Fruit fly (Drosophila melanogaster) whole organism, prepupa: ENCODE measurements around the gene CG31538.

Experiments used
- CG10631 ChIP-seq: fragments of 200-800 bp; sonication (Bioruptor generic); optimal IDR thresholded peaks from 2 replicates; lab custom pipeline; 2016; ENCODE audit warnings: missing biosample characterization, missing genetic modification characterization
- CG10669 ChIP-seq: fragments of 200-800 bp; sonication (Bioruptor generic); optimal IDR thresholded peaks from 3 replicates; lab custom pipeline; 2018; ENCODE audit warnings: missing biosample characterization, mild to moderate bottlenecking, missing genetic modification characterization, moderate library complexity
- CG11294 ChIP-seq: fragments of 200-800 bp; sonication (Bioruptor generic); IDR thresholded peaks from 2 replicates; pipeline ENCODE4 v1.3.6; 2022; ENCODE audit warnings: missing biosample characterization, missing genetic modification characterization
- CG11902 ChIP-seq: fragments of 200-800 bp; sonication (Bioruptor generic); optimal IDR thresholded peaks from 3 replicates; lab custom pipeline; 2016; ENCODE audit warnings: missing biosample characterization, missing genetic modification characterization
- CG15336 ChIP-seq: fragments of 200-800 bp; sonication (Bioruptor generic); IDR thresholded peaks from 2 replicates; pipeline ENCODE4 v1.3.6; 2022; ENCODE audit warnings: missing biosample characterization, missing genetic modification characterization
- CG1621 ChIP-seq: fragments of 200-800 bp; sonication (Bioruptor generic); optimal IDR thresholded peaks from 3 replicates; lab custom pipeline; 2018; ENCODE audit warnings: missing biosample characterization, mild to moderate bottlenecking, missing genetic modification characterization
- CG3032 ChIP-seq: fragments of 200-800 bp; optimal IDR thresholded peaks from 2 replicates; lab custom pipeline; 2019; ENCODE audit warnings: missing biosample characterization, mild to moderate bottlenecking, missing genetic modification characterization, moderate library complexity
- CG32006 ChIP-seq: fragments of 200-800 bp; sonication (Bioruptor generic); optimal IDR thresholded peaks from 3 replicates; lab custom pipeline; 2017; ENCODE audit warnings: missing biosample characterization, mild to moderate bottlenecking, missing genetic modification characterization
- CG34406 ChIP-seq: fragments of 200-800 bp; sonication (Bioruptor generic); optimal IDR thresholded peaks from 3 replicates; lab custom pipeline; 2016; ENCODE audit warnings: missing biosample characterization, missing genetic modification characterization
- CG3919 ChIP-seq: fragments of 200-800 bp; sonication (Bioruptor generic); optimal IDR thresholded peaks from 3 replicates; lab custom pipeline; 2016; ENCODE audit warnings: missing biosample characterization, missing genetic modification characterization
- CG4318 ChIP-seq: fragments of 200-800 bp; sonication (Bioruptor generic); optimal IDR thresholded peaks from 3 replicates; lab custom pipeline; 2017; ENCODE audit warnings: missing biosample characterization, mild to moderate bottlenecking, missing genetic modification characterization
- CG6163 ChIP-seq: fragments of 200-800 bp; sonication (Bioruptor generic); IDR thresholded peaks from 3 replicates; pipeline ENCODE4 v1.3.6; 2022; ENCODE audit warnings: missing biosample characterization, missing genetic modification characterization
- CG6276 ChIP-seq: fragments of 200-800 bp; sonication (Bioruptor generic); optimal IDR thresholded peaks from 2 replicates; lab custom pipeline; 2017; ENCODE audit warnings: missing biosample characterization, mild to moderate bottlenecking, missing genetic modification characterization
- CG6792 ChIP-seq: fragments of 200-800 bp; sonication (Bioruptor generic); optimal IDR thresholded peaks from 3 replicates; lab custom pipeline; 2016; ENCODE audit warnings: missing biosample characterization, missing genetic modification characterization
- CG6854 ChIP-seq: fragments of 200-800 bp; sonication (Bioruptor generic); optimal IDR thresholded peaks from 2 replicates; lab custom pipeline; 2017; ENCODE audit warnings: missing biosample characterization, mild to moderate bottlenecking, missing genetic modification characterization
- CG7368 ChIP-seq: fragments of 200-800 bp; sonication (Bioruptor generic); optimal IDR thresholded peaks from 3 replicates; lab custom pipeline; 2016; ENCODE audit warnings: missing biosample characterization, missing genetic modification characterization
- CG8119 ChIP-seq: fragments of 200-800 bp; sonication (Bioruptor generic); IDR thresholded peaks from 3 replicates; pipeline ENCODE4 v1.3.6; 2022; ENCODE audit warnings: missing biosample characterization, missing genetic modification characterization
- CG8319 ChIP-seq: fragments of 200-800 bp; sonication (Bioruptor generic); optimal IDR thresholded peaks from 3 replicates; lab custom pipeline; 2016; ENCODE audit warnings: missing biosample characterization, missing genetic modification characterization
- CG9139 ChIP-seq: fragments of 200-800 bp; sonication (Bioruptor generic); optimal IDR thresholded peaks from 3 replicates; lab custom pipeline; 2017; ENCODE audit warnings: missing biosample characterization, mild to moderate bottlenecking, missing genetic modification characterization
- Eip75B ChIP-seq: fragments of 200-800 bp; sonication (Bioruptor generic); optimal IDR thresholded peaks from 3 replicates; lab custom pipeline; 2016; ENCODE audit warnings: missing biosample characterization, missing genetic modification characterization
- Eip78C ChIP-seq: fragments of 200-800 bp; sonication (Bioruptor generic); peaks from one replicate; lab custom pipeline; 2016; ENCODE audit warnings: missing biosample characterization, missing genetic modification characterization
- Eip93F ChIP-seq: fragments of 200-800 bp; sonication (Bioruptor generic); optimal IDR thresholded peaks from 2 replicates; lab custom pipeline; 2016; ENCODE audit warnings: missing biosample characterization, mild to moderate bottlenecking, missing genetic modification characterization
- Ets21C ChIP-seq: fragments of 200-800 bp; sonication (Bioruptor generic); optimal IDR thresholded peaks from 3 replicates; lab custom pipeline; 2016; ENCODE audit warnings: missing biosample characterization, missing genetic modification characterization
- Ets96B ChIP-seq: fragments of 200-800 bp; optimal IDR thresholded peaks from 2 replicates; lab custom pipeline; 2019; ENCODE audit warnings: missing biosample characterization, mild to moderate bottlenecking, missing genetic modification characterization, moderate library complexity
- Gug ChIP-seq: fragments of 200-800 bp; sonication (Bioruptor generic); IDR thresholded peaks from 2 replicates; pipeline ENCODE4 v1.3.6; 2022; ENCODE audit warnings: missing biosample characterization, missing genetic modification characterization
- Hr39 ChIP-seq: fragments of 200-800 bp; sonication (Bioruptor generic); optimal IDR thresholded peaks from 2 replicates; lab custom pipeline; 2016; ENCODE audit warnings: missing biosample characterization, missing genetic modification characterization
- Hr4 ChIP-seq: fragments of 200-800 bp; sonication (Bioruptor generic); optimal IDR thresholded peaks from 3 replicates; lab custom pipeline; 2016; ENCODE audit warnings: missing biosample characterization, missing genetic modification characterization
- Lpt ChIP-seq: fragments of 200-800 bp; sonication (Bioruptor generic); optimal IDR thresholded peaks from 3 replicates; lab custom pipeline; 2016; ENCODE audit warnings: missing biosample characterization, missing genetic modification characterization
- Met ChIP-seq: fragments of 200-800 bp; sonication (Bioruptor generic); optimal IDR thresholded peaks from 3 replicates; lab custom pipeline; 2016; ENCODE audit warnings: missing biosample characterization, missing genetic modification characterization
- Sox102F ChIP-seq: fragments of 200-800 bp; sonication (Bioruptor generic); optimal IDR thresholded peaks from 2 replicates; lab custom pipeline; 2016; ENCODE audit warnings: missing biosample characterization, mild to moderate bottlenecking, missing genetic modification characterization
- Sox14 ChIP-seq: fragments of 200-800 bp; sonication (Bioruptor generic); optimal IDR thresholded peaks from 3 replicates; lab custom pipeline; 2016; ENCODE audit warnings: missing biosample characterization, missing genetic modification characterization
- Sox15 ChIP-seq: fragments of 200-800 bp; sonication (Bioruptor generic); optimal IDR thresholded peaks from 3 replicates; lab custom pipeline; 2016; ENCODE audit warnings: missing biosample characterization, missing genetic modification characterization
- dac ChIP-seq: fragments of 200-800 bp; sonication (Bioruptor generic); optimal IDR thresholded peaks from 2 replicates; lab custom pipeline; 2017; ENCODE audit warnings: missing biosample characterization, mild to moderate bottlenecking, missing genetic modification characterization
- dsx ChIP-seq: fragments of 200-800 bp; optimal IDR thresholded peaks from 3 replicates; lab custom pipeline; 2019; ENCODE audit warnings: missing biosample characterization, mild to moderate bottlenecking, missing genetic modification characterization, moderate library complexity; ENCODE audit not compliant: poor library complexity, severe bottlenecking
- eg ChIP-seq: fragments of 200-800 bp; sonication (Bioruptor generic); IDR thresholded peaks from 3 replicates; pipeline ENCODE4 v1.3.6; 2022; ENCODE audit warnings: missing biosample characterization, missing genetic modification characterization
- fd59A ChIP-seq: fragments of 200-800 bp; sonication (Bioruptor generic); optimal IDR thresholded peaks from 2 replicates; lab custom pipeline; 2017; ENCODE audit warnings: missing biosample characterization, mild to moderate bottlenecking, missing genetic modification characterization, missing genetic modification reagents
- lz ChIP-seq: fragments of 200-800 bp; sonication (Bioruptor generic); optimal IDR thresholded peaks from 3 replicates; lab custom pipeline; 2016; ENCODE audit warnings: missing biosample characterization, missing genetic modification characterization
- net ChIP-seq: fragments of 200-800 bp; sonication (Bioruptor generic); optimal IDR thresholded peaks from 3 replicates; lab custom pipeline; 2016; ENCODE audit warnings: missing biosample characterization, missing genetic modification characterization
- spab ChIP-seq: fragments of 200-800 bp; sonication (Bioruptor generic); optimal IDR thresholded peaks from 2 replicates; lab custom pipeline; 2017; ENCODE audit warnings: missing biosample characterization, mild to moderate bottlenecking, missing genetic modification characterization, missing genetic modification reagents
- ss ChIP-seq, 2 experiments: fragments of 200-800 bp; sonication (Bioruptor generic); optimal IDR thresholded peaks; 2 replicates in 1 of 2; 3 replicates in 1 of 2; lab custom pipeline; 2017 to 2018; ENCODE audit warnings: mild to moderate bottlenecking in 2 of 2, missing biosample characterization in 2 of 2, missing genetic modification characterization in 2 of 2, moderate library complexity in 1 of 2
- svp ChIP-seq: fragments of 200-800 bp; sonication (Bioruptor generic); peaks from one replicate; lab custom pipeline; 2016; ENCODE audit warnings: missing biosample characterization, missing genetic modification characterization
- topi ChIP-seq: fragments of 200-800 bp; sonication (Bioruptor generic); optimal IDR thresholded peaks from 3 replicates; lab custom pipeline; 2016; ENCODE audit warnings: missing biosample characterization, missing genetic modification characterization
- vri ChIP-seq: fragments of 200-800 bp; sonication (Bioruptor generic); optimal IDR thresholded peaks from 3 replicates; lab custom pipeline; 2016; ENCODE audit warnings: missing biosample characterization, mild to moderate bottlenecking, missing genetic modification characterization

Gene CG31538

DNA sequence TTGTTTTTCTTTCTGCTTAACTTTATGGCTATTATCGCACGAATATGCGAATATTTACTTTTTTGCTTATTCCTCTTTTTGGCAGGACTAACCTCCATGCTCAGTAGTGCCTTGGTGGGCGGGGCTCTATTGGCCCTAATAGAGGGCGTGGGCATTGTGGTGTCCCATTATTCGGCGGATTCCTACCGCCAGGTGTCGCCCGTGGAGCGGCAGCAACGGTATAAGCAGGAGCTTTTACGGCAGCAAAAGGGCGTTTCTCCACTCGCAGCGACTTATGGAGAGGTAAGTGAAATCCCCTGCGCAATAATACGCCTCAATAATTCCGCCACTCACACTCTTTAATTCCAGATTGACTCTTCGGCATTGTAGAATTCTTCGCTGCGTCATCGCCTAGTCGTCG lies 23.0 kb upstream of the CG31538 start:
- TF ChIP-seq CG3919 (GFP tag; lab: Kevin White, UChicago) (peak; percentile 33), CG6276 (no peak), CG7368 (peak; percentile 21), CG8319 (GFP tag; lab: Kevin White, UChicago) (no peak), Eip93F (GFP tag; lab: Kevin White, UChicago) (no peak), CG15336 (GFP tag; lab: Robert Waterston, UW) (no peak), topi (no peak), ss (GFP tag; optimal IDR thresholded peaks at IDR 0.05; lab: Kevin White, UChicago) (no peak), Hr4 (GFP tag; lab: Kevin White, UChicago) (no peak), net (GFP tag; lab: Kevin White, UChicago) (no peak), CG1621 (peak; percentile 0), svp (GFP tag; lab: Kevin White, UChicago) (peak; percentile 26), lz (GFP tag; lab: Kevin White, UChicago) (peak; percentile 19), CG4318 (GFP tag; lab: Kevin White, UChicago) (no peak), Eip78C (GFP tag; lab: Kevin White, UChicago) (peak; percentile 57), CG6854 (GFP tag; lab: Kevin White, UChicago) (peak; percentile 8), CG11294 (GFP tag; lab: Robert Waterston, UW) (no peak), CG6163 (GFP tag; lab: Robert Waterston, UW) (peak; percentile 39; the same call in 1 of the 3 replicates), Eip75B (GFP tag; lab: Kevin White, UChicago) (no peak), Met (GFP tag; lab: Kevin White, UChicago) (no peak)
- TF ChIP-seq, all 60 proteins: peak for 8

DNA sequence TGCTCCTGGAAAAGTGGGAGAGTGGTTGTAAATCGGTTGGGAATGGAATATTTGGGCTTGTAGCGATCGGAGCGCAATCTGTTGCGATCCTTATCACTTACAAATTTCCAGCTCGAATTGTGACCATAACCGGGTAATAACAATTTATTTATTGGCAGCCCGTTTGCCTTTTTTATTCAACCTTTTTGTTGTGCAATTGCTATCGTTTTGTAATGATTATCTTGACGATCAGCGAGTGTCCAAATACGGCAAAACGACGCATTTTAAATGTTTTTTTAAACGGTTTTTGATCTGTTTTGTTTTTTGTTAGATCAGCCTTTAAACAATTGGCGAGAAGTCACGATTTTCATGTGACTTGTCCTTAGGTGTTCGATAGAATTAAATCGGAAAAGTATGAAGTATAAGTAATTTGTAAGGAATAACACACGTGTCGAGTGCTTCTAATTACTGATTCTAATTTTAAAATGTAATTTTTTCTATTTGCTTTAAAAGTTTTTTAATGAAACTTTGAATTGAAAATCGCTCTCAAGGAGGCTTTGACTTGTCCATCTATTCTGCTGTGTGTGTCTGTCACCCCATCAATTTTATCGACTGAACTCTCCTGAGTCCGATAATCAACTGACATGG lies 22.0 kb upstream of the CG31538 start, which contains the start of gene Tim17b1:
Tim17b1 (plus strand) TSS at position 577 of the 627 bp plus-strand sequence.
- TF ChIP-seq CG9139 (no peak), Eip78C (GFP tag; lab: Kevin White, UChicago) (peak; percentile 47), vri (GFP tag; lab: Kevin White, UChicago) (peak; percentile 75)

DNA sequence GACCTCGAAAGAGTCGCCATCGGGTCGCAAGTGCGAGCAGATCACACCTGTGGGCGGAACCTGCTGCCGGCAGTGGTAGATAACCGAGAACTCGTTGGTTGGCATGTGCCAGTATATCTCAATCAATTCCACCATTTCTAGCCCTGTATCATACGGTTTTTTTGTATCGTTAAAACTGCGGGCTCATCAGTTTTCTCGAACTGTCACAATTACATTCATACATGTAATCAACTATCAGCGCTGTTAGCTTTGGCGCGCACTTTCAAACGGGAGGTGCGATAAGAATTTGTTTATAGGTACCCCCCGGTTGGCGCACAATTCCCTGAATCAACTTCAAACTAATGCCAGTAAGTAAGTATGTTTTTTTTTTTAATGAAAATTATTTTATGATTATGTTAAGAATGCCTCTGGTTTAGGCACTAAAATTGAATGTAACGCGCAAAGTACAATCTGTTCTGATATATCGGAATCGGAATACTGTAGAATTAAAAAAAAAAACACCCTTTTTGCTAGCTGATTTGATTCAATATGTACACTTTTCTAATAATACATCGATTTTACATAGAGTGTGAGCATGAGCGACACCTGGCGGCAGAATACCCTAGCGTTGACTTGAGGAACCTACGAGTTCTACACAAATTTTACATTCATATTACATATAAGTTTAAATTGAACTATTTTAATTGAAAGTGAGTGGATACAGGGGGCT lies 21.1 kb upstream of the CG31538 start:
- TF ChIP-seq dac (peak; percentile 6), CG8319 (GFP tag; lab: Kevin White, UChicago) (no peak), CG6792 (GFP tag; lab: Kevin White, UChicago) (peak; percentile 22), CG3919 (GFP tag; lab: Kevin White, UChicago) (no peak), CG11902 (GFP tag; lab: Kevin White, UChicago) (peak; percentile 6), Hr4 (GFP tag; lab: Kevin White, UChicago) (peak; percentile 33), CG34406 (GFP tag; lab: Kevin White, UChicago) (no peak), CG3032 (no peak), spab (GFP tag; lab: Kevin White, UChicago) (no peak), CG9139 (no peak), dsx (GFP tag; lab: Kevin White, UChicago) (no peak), CG8119 (GFP tag; lab: Robert Waterston, UW) (no peak), lz (GFP tag; lab: Kevin White, UChicago) (peak; percentile 48), Gug (GFP tag; lab: Robert Waterston, UW) (no peak), CG11294 (GFP tag; lab: Robert Waterston, UW) (no peak), Sox14 (GFP tag; lab: Kevin White, UChicago) (peak; percentile 46), Lpt (GFP tag; lab: Kevin White, UChicago) (no peak), fd59A (GFP tag; lab: Kevin White, UChicago) (no peak), CG6854 (GFP tag; lab: Kevin White, UChicago) (no peak), topi (peak; percentile 42), Hr39 (GFP tag; lab: Kevin White, UChicago) (peak; percentile 61), Ets21C (GFP tag; lab: Kevin White, UChicago) (peak; percentile 34), CG10631 (peak; percentile 48), Sox102F (GFP tag; lab: Kevin White, UChicago) (no peak), CG10669 (GFP tag; lab: Kevin White, UChicago) (no peak), CG4318 (GFP tag; lab: Kevin White, UChicago) (no peak), CG6163 (GFP tag; lab: Robert Waterston, UW) (no peak; the same call in 2 of the 3 replicates), Met (GFP tag; lab: Kevin White, UChicago) (no peak), svp (GFP tag; lab: Kevin White, UChicago) (peak; percentile 11), net (GFP tag; lab: Kevin White, UChicago) (no peak), Eip93F (GFP tag; lab: Kevin White, UChicago) (no peak), CG15336 (GFP tag; lab: Robert Waterston, UW) (no peak; the same call in 1 of the 2 replicates), Sox15 (GFP tag; lab: Kevin White, UChicago) (no peak), Ets96B (no peak), eg (no peak), CG32006 (GFP tag; lab: Kevin White, UChicago) (no peak)
